Worm (Caenorhabditis elegans) whole organism, L1 larva: ENCODE results near the gene T03G6.3.

ENCODE experiments used
- C04F5.9 ChIP-seq: sonication (generic microtip); optimal IDR thresholded peaks from 2 replicates; lab custom pipeline; 2016; ENCODE audit warnings: missing genetic modification characterization, missing compliant biosample characterization
- C34B4.2 ChIP-seq: sonication (generic microtip); optimal IDR thresholded peaks from 2 replicates; lab custom pipeline; 2017; ENCODE audit warnings: mild to moderate bottlenecking, missing genetic modification characterization, missing compliant biosample characterization
- F16B12.6 ChIP-seq: fragments of 150-350 bp; optimal IDR thresholded peaks from 2 replicates; lab custom pipeline; 2014; ENCODE audit warnings: missing biosample characterization, missing genetic modification characterization
- alr-1 ChIP-seq: fragments of 200-800 bp; sonication (Bioruptor generic); optimal IDR thresholded peaks from 2 replicates; lab custom pipeline; 2018; ENCODE audit warnings: borderline replicate concordance, mild to moderate bottlenecking, missing genetic modification characterization, missing compliant biosample characterization
- ama-1 ChIP-seq: fragments of 150-350 bp; optimal IDR thresholded peaks from 2 replicates; lab custom pipeline; 2014
- blmp-1 ChIP-seq: fragments of 150-350 bp; optimal IDR thresholded peaks from 2 replicates; lab custom pipeline; 2014; ENCODE audit warnings: missing biosample characterization, missing genetic modification characterization
- ceh-82 ChIP-seq, 3 experiments: fragments of 150-350 bp in 1 of 3; sonication (generic microtip) in 2 of 3; optimal IDR thresholded peaks; 2 replicates each; lab custom pipeline; 2014 to 2017; ENCODE audit warnings: missing biosample characterization in 3 of 3, missing genetic modification characterization in 3 of 3
- ceh-88 ChIP-seq: fragments of 200-800 bp; sonication (Bioruptor generic); IDR thresholded peaks from 2 replicates; pipeline ENCODE4 v1.3.6; 2022; ENCODE audit warnings: missing genetic modification characterization, missing compliant biosample characterization
- ces-1 ChIP-seq: fragments of 150-350 bp; optimal IDR thresholded peaks from 2 replicates; lab custom pipeline; 2014; ENCODE audit warnings: missing biosample characterization, missing genetic modification reagents, missing genetic modification characterization
- dsc-1 ChIP-seq: sonication (generic microtip); optimal IDR thresholded peaks from 2 replicates; lab custom pipeline; 2016; ENCODE audit warnings: mild to moderate bottlenecking, missing genetic modification characterization, missing compliant biosample characterization
- efl-1 ChIP-seq, 4 experiments: fragments of 150-350 bp; optimal IDR thresholded peaks in 3 of 4; peaks in 1 of 4; 1 replicate in 1 of 4; 2 replicates in 3 of 4; lab custom pipeline; 2014; ENCODE audit warnings: missing biosample characterization in 2 of 4, missing genetic modification characterization in 2 of 4, missing genetic modification reagents in 2 of 4
- efl-3 ChIP-seq: fragments of 200-800 bp; sonication (Bioruptor generic); optimal IDR thresholded peaks from 2 replicates; lab custom pipeline; 2018; ENCODE audit warnings: mild to moderate bottlenecking, missing genetic modification characterization, missing compliant biosample characterization
- egl-13 ChIP-seq: sonication (generic microtip); optimal IDR thresholded peaks from 2 replicates; lab custom pipeline; 2016; ENCODE audit warnings: missing genotype, missing genetic modification reagents, missing genetic modification characterization, missing compliant biosample characterization
- elt-3 ChIP-seq, 6 experiments: fragments of 150-350 bp in 1 of 6; sonication (generic microtip); optimal IDR thresholded peaks; 2 replicates each; lab custom pipeline; 2017 to 2018; ENCODE audit warnings: missing biosample characterization in 6 of 6, missing genetic modification characterization in 6 of 6, inconsistent platforms in 1 of 6
- ets-5 ChIP-seq: fragments of 200-800 bp; sonication (Bioruptor generic); IDR thresholded peaks from 2 replicates; pipeline ENCODE4 v1.3.6; 2022; ENCODE audit warnings: missing genetic modification characterization, missing compliant biosample characterization
- fkh-4 ChIP-seq: sonication (generic microtip); optimal IDR thresholded peaks from 2 replicates; lab custom pipeline; 2016; ENCODE audit warnings: missing compliant biosample characterization, missing genetic modification characterization, borderline replicate concordance
- fkh-8 ChIP-seq: sonication (generic microtip); optimal IDR thresholded peaks from 2 replicates; lab custom pipeline; 2016; ENCODE audit warnings: mild to moderate bottlenecking, missing genetic modification characterization, missing compliant biosample characterization
- fos-1 ChIP-seq: fragments of 150-350 bp; optimal IDR thresholded peaks from 2 replicates; lab custom pipeline; 2014; ENCODE audit warnings: missing biosample characterization, missing genetic modification characterization
- hlh-17 ChIP-seq: fragments of 200-800 bp; sonication (Bioruptor generic); optimal IDR thresholded peaks from 2 replicates; lab custom pipeline; 2018; ENCODE audit warnings: missing genetic modification characterization, mild to moderate bottlenecking, missing compliant biosample characterization, moderate library complexity, borderline replicate concordance
- hlh-4 ChIP-seq: sonication (generic microtip); optimal IDR thresholded peaks from 2 replicates; lab custom pipeline; 2016; ENCODE audit warnings: mild to moderate bottlenecking, missing genetic modification characterization, missing compliant biosample characterization
- hpl-2 ChIP-seq: fragments of 150-350 bp; optimal IDR thresholded peaks from 2 replicates; lab custom pipeline; 2014; ENCODE audit warnings: missing biosample characterization, missing genetic modification reagents, missing genetic modification characterization
- irx-1 ChIP-seq: sonication (generic microtip); optimal IDR thresholded peaks from 2 replicates; lab custom pipeline; 2016; ENCODE audit warnings: missing genetic modification characterization, missing compliant biosample characterization
- isw-1 ChIP-seq: fragments of 200-800 bp; sonication (Bioruptor generic); IDR thresholded peaks from 2 replicates; pipeline ENCODE4 v1.3.6; 2022; ENCODE audit warnings: missing genetic modification characterization, missing compliant biosample characterization
- lin-13 ChIP-seq: fragments of 150-350 bp; optimal IDR thresholded peaks from 2 replicates; lab custom pipeline; 2014; ENCODE audit warnings: missing biosample characterization, missing genetic modification reagents, missing genetic modification characterization
- lin-14 ChIP-seq: fragments of 200-800 bp; sonication (Bioruptor generic); optimal IDR thresholded peaks from 2 replicates; lab custom pipeline; 2018; ENCODE audit warnings: mild to moderate bottlenecking, missing genetic modification characterization, moderate library complexity, missing compliant biosample characterization
- lin-15B ChIP-seq: fragments of 150-350 bp; sonication (generic microtip); optimal IDR thresholded peaks from 3 replicates; lab custom pipeline; 2014; ENCODE audit warnings: missing biosample characterization, missing genetic modification characterization
- lin-39 ChIP-seq: fragments of 150-350 bp; optimal IDR thresholded peaks from 2 replicates; lab custom pipeline; 2014; ENCODE audit warnings: missing biosample characterization, missing genetic modification reagents, missing genetic modification characterization
- lsy-2 ChIP-seq, 2 experiments: fragments of 150-350 bp; optimal IDR thresholded peaks; 2 replicates each; lab custom pipeline; 2014; ENCODE audit warnings: missing biosample characterization in 2 of 2, missing genetic modification characterization in 2 of 2
- mab-9 ChIP-seq: fragments of 200-800 bp; sonication (Bioruptor generic); IDR thresholded peaks from 2 replicates; pipeline ENCODE4 v1.3.6; 2022; ENCODE audit warnings: missing genetic modification reagents, missing genetic modification characterization, missing compliant biosample characterization
- mdl-1 ChIP-seq, 2 experiments: fragments of 150-350 bp; optimal IDR thresholded peaks; 2 replicates each; lab custom pipeline; 2014 to 2017; ENCODE audit warnings: missing biosample characterization in 2 of 2, missing genetic modification characterization in 2 of 2, inconsistent platforms in 1 of 2
- nhr-11 ChIP-seq: fragments of 150-350 bp; optimal IDR thresholded peaks from 2 replicates; lab custom pipeline; 2014; ENCODE audit warnings: missing biosample characterization, missing genetic modification characterization
- nhr-20 ChIP-seq: sonication (generic microtip); optimal IDR thresholded peaks from 2 replicates; lab custom pipeline; 2016; ENCODE audit warnings: mild to moderate bottlenecking, missing genetic modification characterization, missing compliant biosample characterization
- nhr-71 ChIP-seq: sonication (generic microtip); optimal IDR thresholded peaks from 2 replicates; lab custom pipeline; 2016; ENCODE audit warnings: mild to moderate bottlenecking, missing genetic modification characterization, moderate library complexity, missing compliant biosample characterization
- nhr-85 ChIP-seq: sonication (generic microtip); peaks from one replicate; lab custom pipeline; 2016; ENCODE audit warnings: missing genetic modification characterization, inconsistent platforms, missing compliant biosample characterization
- pag-3 ChIP-seq: sonication (generic microtip); optimal IDR thresholded peaks from 2 replicates; lab custom pipeline; 2017; ENCODE audit warnings: missing genetic modification characterization, mild to moderate bottlenecking, missing compliant biosample characterization, antibody characterized with exemption, borderline replicate concordance; ENCODE audit not compliant: insufficient read depth
- pax-3 ChIP-seq: fragments of 200-800 bp; sonication (Bioruptor generic); optimal IDR thresholded peaks from 2 replicates; lab custom pipeline; 2018; ENCODE audit warnings: mild to moderate bottlenecking, missing genetic modification characterization, moderate library complexity, missing compliant biosample characterization
- rnt-1 ChIP-seq: sonication (generic microtip); optimal IDR thresholded peaks from 2 replicates; lab custom pipeline; 2016; ENCODE audit warnings: mild to moderate bottlenecking, missing genetic modification characterization, moderate library complexity, missing compliant biosample characterization
- skn-1 ChIP-seq: fragments of 150-350 bp; optimal IDR thresholded peaks from 2 replicates; lab custom pipeline; 2014; ENCODE audit warnings: missing biosample characterization, missing genetic modification characterization
- snu-23 ChIP-seq: sonication (generic microtip); optimal IDR thresholded peaks from 2 replicates; lab custom pipeline; 2016; ENCODE audit warnings: missing genetic modification characterization, missing compliant biosample characterization
- sox-4 ChIP-seq: sonication (generic microtip); optimal IDR thresholded peaks from 2 replicates; lab custom pipeline; 2016; ENCODE audit warnings: missing genetic modification characterization, missing compliant biosample characterization
- sptf-1 ChIP-seq: fragments of 150-350 bp; optimal IDR thresholded peaks from 2 replicates; lab custom pipeline; 2014; ENCODE audit warnings: missing biosample characterization, missing genetic modification characterization
- sup-37 ChIP-seq: fragments of 200-800 bp; sonication (Bioruptor generic); optimal IDR thresholded peaks from 2 replicates; lab custom pipeline; 2018; ENCODE audit warnings: mild to moderate bottlenecking, missing genetic modification characterization, missing compliant biosample characterization
- tbx-2 ChIP-seq: sonication (generic microtip); optimal IDR thresholded peaks from 2 replicates; lab custom pipeline; 2016; ENCODE audit warnings: missing genetic modification characterization, missing compliant biosample characterization
- tlp-1 ChIP-seq: fragments of 150-350 bp; optimal IDR thresholded peaks from 2 replicates; lab custom pipeline; 2014; ENCODE audit warnings: missing biosample characterization, missing genetic modification characterization
- unc-130 ChIP-seq: fragments of 150-350 bp; optimal IDR thresholded peaks from 2 replicates; lab custom pipeline; 2017; ENCODE audit warnings: missing biosample characterization, missing genetic modification characterization, inconsistent platforms
- xbp-1 ChIP-seq: sonication (generic microtip); optimal IDR thresholded peaks from 2 replicates; lab custom pipeline; 2016; ENCODE audit warnings: missing genetic modification characterization, missing compliant biosample characterization
- zag-1 ChIP-seq: fragments of 150-350 bp; optimal IDR thresholded peaks from 2 replicates; lab custom pipeline; 2014; ENCODE audit warnings: missing biosample characterization, missing genetic modification characterization

T03G6.3 gene

DNA sequence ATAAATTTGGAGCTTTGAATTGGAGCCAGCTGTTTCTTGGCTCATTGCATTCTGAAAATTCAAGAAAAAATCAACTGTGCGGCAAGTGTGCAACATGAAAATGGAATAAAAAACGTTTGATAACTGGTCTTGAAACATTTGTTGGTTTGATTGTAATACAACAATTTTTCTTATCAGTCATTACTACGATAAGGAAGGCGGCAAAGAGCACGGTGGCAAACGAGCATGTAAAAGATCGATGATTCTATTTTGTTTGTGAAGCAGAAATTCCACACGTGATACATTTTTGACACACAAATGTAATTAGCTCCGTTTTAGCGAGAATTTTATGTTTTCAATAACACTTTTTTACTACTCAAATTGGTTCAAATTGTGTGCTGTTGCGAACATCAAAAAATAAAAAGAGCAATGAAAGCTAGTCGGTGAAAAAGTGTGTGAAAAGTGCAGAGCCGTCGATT lies 35.0 kb downstream of the T03G6.3 start, which contains the start of gene H01M10.1 (continued):
- no peak for TF ChIP-seq efl-3 (GFP tag; lab: Kevin White, UChicago)
- TF ChIP-seq blmp-1 (tag; lab: Kevin White, UChicago): no peak
- TF ChIP-seq fkh-4: no peak
- TF ChIP-seq mdl-1 (tag; optimal IDR thresholded peaks at IDR 0.05; lab: Kevin White, UChicago): peak in 1 of 2 experiments; percentile 4
- TF ChIP-seq efl-1 (optimal IDR thresholded peaks at IDR 0.05; lab: Kevin White, UChicago): no peak
- no peak for TF ChIP-seq efl-1 (GFP tag; optimal IDR thresholded peaks at IDR 0.05 in 1 of 2; lab: Kevin White, UChicago)
- no peak for TF ChIP-seq snu-23 (GFP tag; lab: Kevin White, UChicago)
- TF ChIP-seq hlh-4 (tag; lab: Kevin White, UChicago): no peak
- TF ChIP-seq hlh-17 (GFP tag; lab: Kevin White, UChicago): no peak
- TF ChIP-seq isw-1 (GFP tag; lab: Robert Waterston, UW): no peak
- TF ChIP-seq sptf-1 (tag; lab: Kevin White, UChicago): no peak
- peak; percentile 9 for TF ChIP-seq lin-14 (GFP tag; lab: Kevin White, UChicago)
- TF ChIP-seq lin-39 (tag; lab: Kevin White, UChicago): no peak
- peak in 1 of 2 experiments; percentile 5 for TF ChIP-seq lsy-2 (tag; optimal IDR thresholded peaks at IDR 0.05; lab: Kevin White, UChicago)
- TF ChIP-seq ets-5 (GFP tag; lab: Robert Waterston, UW): no peak
- no peak for TF ChIP-seq pag-3 (tag; lab: Kevin White, UChicago)
- TF ChIP-seq sox-4 (tag; lab: Kevin White, UChicago): no peak
- TF ChIP-seq zag-1: no peak
- no peak for TF ChIP-seq ceh-88 (GFP tag; lab: Robert Waterston, UW)
- TF ChIP-seq, all 84 proteins: peak for 8

DNA sequence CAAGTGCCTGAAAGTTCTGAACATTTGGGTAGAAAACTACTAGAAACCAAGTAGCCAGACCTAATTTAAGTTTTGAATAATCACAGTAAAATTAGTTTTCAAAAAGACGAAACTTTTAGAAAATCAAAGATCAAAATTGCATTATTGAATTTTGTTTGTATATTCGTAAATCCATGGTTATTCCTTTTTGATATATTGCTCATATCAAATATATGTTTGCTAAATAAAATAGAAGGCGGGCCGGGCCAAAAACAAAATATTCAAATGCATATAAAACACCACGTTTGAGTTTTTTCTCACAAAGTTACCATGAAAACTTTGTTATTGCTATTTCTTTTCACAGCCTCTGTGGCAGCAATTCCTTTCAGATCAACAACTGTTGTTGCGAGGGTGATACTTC lies 38.1 kb downstream of the T03G6.3 start, which contains the start of gene ttr-42:
Gene ttr-42, plus strand, starts transcription at position 301 of the 400 bp plus-strand sequence.
- TF ChIP-seq C04F5.9 (tag; lab: Kevin White, UChicago) (no peak), fos-1 (tag; lab: Kevin White, UChicago) (no peak), elt-3 (tag; optimal IDR thresholded peaks at IDR 0.05; lab: Kevin White, UChicago) (no peak), tlp-1 (no peak), nhr-20 (tag; lab: Kevin White, UChicago) (no peak), ama-1 (no peak), tbx-2 (tag; lab: Kevin White, UChicago) (no peak), dsc-1 (tag; lab: Kevin White, UChicago) (no peak), mab-9 (GFP tag; lab: Robert Waterston, UW) (no peak)

DNA sequence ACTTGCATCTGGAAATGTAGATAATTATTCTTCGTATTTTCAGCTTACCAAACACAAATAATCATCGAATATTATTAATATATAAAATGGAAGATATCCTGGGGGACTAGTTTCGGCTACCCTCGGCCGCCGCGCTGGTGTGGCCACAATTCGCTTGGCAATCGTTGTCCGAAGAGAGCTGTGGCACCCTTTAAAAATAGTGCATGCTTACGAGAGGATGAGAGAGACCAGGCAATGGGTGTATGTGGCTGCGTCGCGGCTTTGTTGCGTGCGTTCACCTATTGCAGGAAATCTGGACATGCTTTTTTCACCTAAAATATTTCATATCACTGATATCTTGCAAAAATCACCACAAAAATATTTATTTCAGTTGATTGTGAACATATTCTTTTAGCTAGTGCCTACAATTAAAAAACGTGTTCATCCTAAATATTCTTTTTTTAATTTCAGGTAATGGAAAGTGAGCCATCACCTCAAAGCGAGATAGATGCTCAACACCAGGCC lies 42.8 kb downstream of the T03G6.3 start, which contains the start of the genes ccd-5 and F52H2.1:
Gene ccd-5, minus strand, starts transcription at position 8 of the 504 bp plus-strand sequence.
Gene F52H2.1, plus strand, starts transcription at position 454 of the 504 bp plus-strand sequence.
- no peak for TF ChIP-seq F16B12.6 (tag; lab: Kevin White, UChicago)
- TF ChIP-seq unc-130: no peak
- peak in 1 of 3 experiments; percentile 53 for TF ChIP-seq ceh-82 (tag; optimal IDR thresholded peaks at IDR 0.05; lab: Kevin White, UChicago)
- TF ChIP-seq egl-13 (tag; lab: Kevin White, UChicago): no peak
- TF ChIP-seq lsy-2 (tag; optimal IDR thresholded peaks at IDR 0.05; lab: Kevin White, UChicago): peak in 1 of 2 experiments; percentile 33
- TF ChIP-seq nhr-71 (tag; lab: Kevin White, UChicago): peak; percentile 14
- TF ChIP-seq lin-15B (tag; lab: Kevin White, UChicago): no peak
- no peak for TF ChIP-seq C04F5.9 (tag; lab: Kevin White, UChicago)
- no peak for TF ChIP-seq ces-1 (GFP tag; lab: Kevin White, UChicago)
- TF ChIP-seq skn-1 (tag; lab: Kevin White, UChicago): peak; percentile 78
- TF ChIP-seq snu-23 (GFP tag; lab: Kevin White, UChicago): peak; percentile 20
- no peak for TF ChIP-seq isw-1 (GFP tag; lab: Robert Waterston, UW)
- no peak for TF ChIP-seq blmp-1 (tag; lab: Kevin White, UChicago)
- TF ChIP-seq efl-3 (GFP tag; lab: Kevin White, UChicago): no peak
- TF ChIP-seq nhr-11 (tag; lab: Kevin White, UChicago): no peak
- no peak for TF ChIP-seq lin-13 (GFP tag; lab: Kevin White, UChicago)
- no peak for TF ChIP-seq pax-3
- TF ChIP-seq alr-1 (tag; lab: Kevin White, UChicago): no peak
- peak; percentile 52 for TF ChIP-seq rnt-1
- no peak for TF ChIP-seq nhr-85 (tag; lab: Kevin White, UChicago)
- no peak for TF ChIP-seq irx-1 (tag; lab: Kevin White, UChicago)
- peak; percentile 71 for TF ChIP-seq lin-14 (GFP tag; lab: Kevin White, UChicago)
- TF ChIP-seq pag-3 (tag; lab: Kevin White, UChicago): no peak
- no peak for TF ChIP-seq ama-1
- TF ChIP-seq fkh-8 (tag; lab: Kevin White, UChicago): peak; percentile 56
- TF ChIP-seq xbp-1 (tag; lab: Kevin White, UChicago): no peak
- no peak for TF ChIP-seq hpl-2 (GFP tag; lab: Kevin White, UChicago)
- no peak for TF ChIP-seq C34B4.2 (tag; lab: Kevin White, UChicago)
- no peak for TF ChIP-seq sup-37
